Fruit fly (Drosophila melanogaster) Kc167 (cell line): Measurements from ENCODE around the gene CG31200.

Experiments
- Sin3A ChIP-seq: fragments of >200 bp; optimal IDR thresholded peaks from 2 replicates; lab custom pipeline; 2018; ENCODE audit warnings: missing external identifiers
- h ChIP-seq: fragments of >200 bp; optimal IDR thresholded peaks from 3 replicates; lab custom pipeline; 2018; ENCODE audit warnings: missing external identifiers
- psq ChIP-seq: fragments of >200 bp; optimal IDR thresholded peaks from 2 replicates; lab custom pipeline; 2017; ENCODE audit warnings: missing external identifiers

dm6 chr3R:20773174-20773573 lies 28.0 kb upstream of the CG31200 start:
- no peak for TF ChIP-seq psq (lab: Kevin White, UChicago)
- TF ChIP-seq h: no peak
- no peak for TF ChIP-seq Sin3A (lab: Kevin White, UChicago)
